Fruit fly (Drosophila melanogaster) whole organism, embryonic: Measurements from ENCODE around the gene Mgat4a.
A peak's percentile ranks its signal among the peaks of the same experiment; 100 is the strongest.

Source experiments
- ATbp ChIP-seq: fragments of 200-800 bp; sonication (Bioruptor generic); optimal IDR thresholded peaks from 2 replicates; lab custom pipeline; 2017; ENCODE audit warnings: missing biosample characterization, mild to moderate bottlenecking, missing genetic modification characterization, missing genetic modification reagents
- Antp ChIP-seq: fragments of 200-800 bp; sonication (Bioruptor generic); optimal IDR thresholded peaks from 3 replicates; lab custom pipeline; 2016; ENCODE audit warnings: missing biosample characterization, missing genetic modification characterization
- CG1024 ChIP-seq: fragments of 200-800 bp; sonication (Bioruptor generic); IDR thresholded peaks from 2 replicates; pipeline ENCODE4 v1.3.6; 2022; ENCODE audit warnings: missing biosample characterization, missing genetic modification characterization
- CG10274 ChIP-seq: fragments of 200-800 bp; sonication (Bioruptor generic); optimal IDR thresholded peaks from 3 replicates; lab custom pipeline; 2017; ENCODE audit warnings: missing biosample characterization, mild to moderate bottlenecking, missing genetic modification characterization
- CG10462 ChIP-seq: fragments of 200-800 bp; sonication (Bioruptor generic); optimal IDR thresholded peaks from 2 replicates; lab custom pipeline; 2016; ENCODE audit warnings: missing biosample characterization, missing genetic modification characterization
- CG10654 ChIP-seq: fragments of 200-800 bp; sonication (Bioruptor generic); optimal IDR thresholded peaks from 2 replicates; lab custom pipeline; 2016; ENCODE audit warnings: missing biosample characterization, missing genetic modification characterization
- CG11456 ChIP-seq: fragments of 200-800 bp; sonication (Bioruptor generic); IDR thresholded peaks from 3 replicates; pipeline ENCODE4 v1.3.6; 2022; ENCODE audit warnings: missing biosample characterization, missing genetic modification characterization
- CG12391 ChIP-seq: fragments of 200-800 bp; sonication (Bioruptor generic); optimal IDR thresholded peaks from 3 replicates; lab custom pipeline; 2018; ENCODE audit warnings: missing biosample characterization, mild to moderate bottlenecking, missing genetic modification characterization, moderate library complexity
- CG12769 ChIP-seq: fragments of 200-800 bp; sonication (Bioruptor generic); optimal IDR thresholded peaks from 2 replicates; lab custom pipeline; 2019; ENCODE audit warnings: missing biosample characterization, mild to moderate bottlenecking, missing genetic modification characterization, moderate library complexity
- CG14014 ChIP-seq: fragments of 200-800 bp; sonication (Bioruptor generic); IDR thresholded peaks from 2 replicates; pipeline ENCODE4 v1.3.6; 2022; ENCODE audit warnings: missing biosample characterization, missing genetic modification characterization
- CG2120 ChIP-seq: fragments of 200-800 bp; sonication (Bioruptor generic); optimal IDR thresholded peaks from 3 replicates; lab custom pipeline; 2016; ENCODE audit warnings: missing biosample characterization, missing genetic modification characterization
- CG2129 ChIP-seq: fragments of 200-800 bp; sonication (Bioruptor generic); IDR thresholded peaks from 2 replicates; pipeline ENCODE4 v1.3.6; 2022; ENCODE audit warnings: missing biosample characterization, missing genetic modification characterization; ENCODE audit not compliant: partially characterized antibody
- CG31441 ChIP-seq: fragments of 200-800 bp; sonication (Bioruptor generic); IDR thresholded peaks from 2 replicates; pipeline ENCODE4 v1.3.6; 2022; ENCODE audit warnings: missing biosample characterization, missing genetic modification characterization
- CG3407 ChIP-seq: fragments of 200-800 bp; sonication (Bioruptor generic); optimal IDR thresholded peaks from 2 replicates; lab custom pipeline; 2018; ENCODE audit warnings: missing biosample characterization, mild to moderate bottlenecking, missing genetic modification characterization
- CG4707 ChIP-seq: fragments of 200-800 bp; sonication (Bioruptor generic); optimal IDR thresholded peaks from 2 replicates; lab custom pipeline; 2018; ENCODE audit warnings: missing biosample characterization, mild to moderate bottlenecking, missing genetic modification characterization, moderate library complexity
- CG6272 ChIP-seq: fragments of 200-800 bp; sonication (Bioruptor generic); IDR thresholded peaks from 2 replicates; pipeline ENCODE4 v1.3.6; 2022; ENCODE audit warnings: missing biosample characterization, missing genetic modification characterization
- CG7745 ChIP-seq: fragments of 200-800 bp; sonication (Bioruptor generic); optimal IDR thresholded peaks from 2 replicates; lab custom pipeline; 2018; ENCODE audit warnings: missing biosample characterization, mild to moderate bottlenecking, missing genetic modification characterization, moderate library complexity
- CG7963 ChIP-seq: fragments of 200-800 bp; sonication (Bioruptor generic); IDR thresholded peaks from 3 replicates; pipeline ENCODE4 v1.3.6; 2022; ENCODE audit warnings: missing biosample characterization, missing genetic modification characterization; ENCODE audit not compliant: partially characterized antibody
- D19A ChIP-seq: fragments of 200-800 bp; optimal IDR thresholded peaks from 3 replicates; lab custom pipeline; 2019; ENCODE audit warnings: missing biosample characterization, mild to moderate bottlenecking, missing genetic modification characterization, moderate library complexity
- Deaf1 ChIP-seq: fragments of 200-800 bp; optimal IDR thresholded peaks from 3 replicates; lab custom pipeline; 2019; ENCODE audit warnings: missing biosample characterization, mild to moderate bottlenecking, missing genetic modification characterization, moderate library complexity
- Dref ChIP-seq: fragments of 200-800 bp; sonication (Bioruptor generic); IDR thresholded peaks from 2 replicates; pipeline ENCODE4 v1.3.6; 2022; ENCODE audit warnings: missing biosample characterization, missing genetic modification characterization
- Fer1 ChIP-seq: fragments of 200-800 bp; sonication (Bioruptor generic); optimal IDR thresholded peaks from 2 replicates; lab custom pipeline; 2017; ENCODE audit warnings: missing biosample characterization, mild to moderate bottlenecking, missing genetic modification characterization
- Fer3 ChIP-seq: fragments of 200-800 bp; sonication (Bioruptor generic); optimal IDR thresholded peaks from 2 replicates; lab custom pipeline; 2018; ENCODE audit warnings: missing biosample characterization, mild to moderate bottlenecking, missing genetic modification characterization, moderate library complexity
- Gsc ChIP-seq: fragments of 200-800 bp; sonication (Bioruptor generic); IDR thresholded peaks from 2 replicates; pipeline ENCODE4 v1.3.6; 2022; ENCODE audit warnings: missing biosample characterization, missing genetic modification characterization
- HmgZ ChIP-seq: fragments of 200-800 bp; sonication (Bioruptor generic); optimal IDR thresholded peaks from 2 replicates; lab custom pipeline; 2018; ENCODE audit warnings: missing biosample characterization, mild to moderate bottlenecking, missing genetic modification characterization
- Hr78 ChIP-seq, 2 experiments: fragments of 200-800 bp in 1 of 2; fragments of >200 bp in 1 of 2; sonication (Bioruptor generic) in 1 of 2; optimal IDR thresholded peaks; 2 replicates each; lab custom pipeline; 2017 to 2019; ENCODE audit warnings: missing biosample characterization in 2 of 2, missing genetic modification characterization in 2 of 2, mild to moderate bottlenecking in 1 of 2, moderate library complexity in 1 of 2
- Kr ChIP-seq: fragments of 200-800 bp; sonication (Bioruptor generic); optimal IDR thresholded peaks from 2 replicates; lab custom pipeline; 2017; ENCODE audit warnings: missing biosample characterization, mild to moderate bottlenecking, missing genetic modification characterization
- MESR4 ChIP-seq: fragments of 200-800 bp; sonication (Bioruptor generic); optimal IDR thresholded peaks from 2 replicates; lab custom pipeline; 2018; ENCODE audit warnings: missing biosample characterization, mild to moderate bottlenecking, missing genetic modification characterization, moderate library complexity
- Med ChIP-seq: fragments of 200-800 bp; sonication (Bioruptor generic); peaks from one replicate; lab custom pipeline; 2016; ENCODE audit warnings: missing biosample characterization, missing genetic modification characterization, mild to moderate bottlenecking, inconsistent platforms, moderate library complexity
- Mrtf ChIP-seq: fragments of 200-800 bp; sonication (Bioruptor generic); IDR thresholded peaks from 3 replicates; pipeline ENCODE4 v1.3.6; 2022; ENCODE audit warnings: missing biosample characterization, missing genetic modification characterization
- Myb ChIP-seq: fragments of 200-800 bp; sonication (Bioruptor generic); optimal IDR thresholded peaks from 2 replicates; lab custom pipeline; 2016; ENCODE audit warnings: missing biosample characterization, missing genetic modification characterization
- bsh ChIP-seq, 2 experiments: fragments of 200-800 bp; sonication (Bioruptor generic); optimal IDR thresholded peaks; 2 replicates each; lab custom pipeline; 2017 to 2018; ENCODE audit warnings: mild to moderate bottlenecking in 2 of 2, missing biosample characterization in 2 of 2, missing genetic modification characterization in 2 of 2, moderate library complexity in 1 of 2
- crc ChIP-seq: fragments of 200-800 bp; sonication (Bioruptor generic); optimal IDR thresholded peaks from 2 replicates; lab custom pipeline; 2016; ENCODE audit warnings: missing biosample characterization, missing genetic modification characterization
- danr ChIP-seq: fragments of 200-800 bp; sonication (Bioruptor generic); IDR thresholded peaks from 2 replicates; pipeline ENCODE4 v1.3.6; 2022; ENCODE audit warnings: missing biosample characterization, missing genetic modification characterization
- dysf ChIP-seq: fragments of 200-800 bp; sonication (Bioruptor generic); IDR thresholded peaks from 3 replicates; pipeline ENCODE4 v1.3.6; 2022; ENCODE audit warnings: missing biosample characterization, missing genetic modification characterization
- ems ChIP-seq: fragments of 200-800 bp; sonication (Bioruptor generic); optimal IDR thresholded peaks from 3 replicates; lab custom pipeline; 2016; ENCODE audit warnings: missing biosample characterization, missing genetic modification characterization
- eyg ChIP-seq: fragments of 200-800 bp; sonication (Bioruptor generic); optimal IDR thresholded peaks from 3 replicates; lab custom pipeline; 2016; ENCODE audit warnings: missing biosample characterization, missing genetic modification characterization
- fru ChIP-seq: fragments of >200 bp; optimal IDR thresholded peaks from 2 replicates; lab custom pipeline; 2017
- gcm2 ChIP-seq: fragments of 200-800 bp; sonication (Bioruptor generic); optimal IDR thresholded peaks from 2 replicates; lab custom pipeline; 2016; ENCODE audit warnings: missing biosample characterization, missing genetic modification characterization
- gem ChIP-seq: fragments of 200-800 bp; sonication (Bioruptor generic); optimal IDR thresholded peaks from 2 replicates; lab custom pipeline; 2019; ENCODE audit warnings: missing biosample characterization, mild to moderate bottlenecking, missing genetic modification characterization, moderate library complexity
- gro ChIP-seq: fragments of 200-800 bp; sonication (Bioruptor generic); optimal IDR thresholded peaks from 2 replicates; lab custom pipeline; 2016; ENCODE audit warnings: missing biosample characterization, missing genetic modification characterization
- nau ChIP-seq: fragments of 200-800 bp; sonication (Bioruptor generic); optimal IDR thresholded peaks from 3 replicates; lab custom pipeline; 2017; ENCODE audit warnings: missing biosample characterization, mild to moderate bottlenecking, missing genetic modification characterization, missing genetic modification reagents
- nmo ChIP-seq: fragments of 200-800 bp; sonication (Bioruptor generic); optimal IDR thresholded peaks from 2 replicates; lab custom pipeline; 2018; ENCODE audit warnings: missing biosample characterization, mild to moderate bottlenecking, missing genetic modification characterization, moderate library complexity
- nom ChIP-seq: fragments of 200-800 bp; sonication (Bioruptor generic); optimal IDR thresholded peaks from 2 replicates; lab custom pipeline; 2017; ENCODE audit warnings: missing biosample characterization, missing genetic modification characterization, mild to moderate bottlenecking, moderate library complexity, missing genetic modification reagents
- org-1 ChIP-seq: fragments of 200-800 bp; sonication (Bioruptor generic); optimal IDR thresholded peaks from 2 replicates; lab custom pipeline; 2017; ENCODE audit warnings: missing biosample characterization, missing genetic modification characterization
- prd ChIP-seq, 3 experiments: fragments of >200 bp in 2 of 3; fragments of 200-800 bp in 1 of 3; sonication (Bioruptor generic) in 1 of 3; optimal IDR thresholded peaks in 2 of 3; IDR thresholded peaks in 1 of 3; 2 replicates in 2 of 3; 3 replicates in 1 of 3; pipeline versions ENCODE4 v1.3.6 to Lab custom; 2017 to 2022; ENCODE audit warnings: missing biosample characterization in 1 of 3, missing genetic modification characterization in 1 of 3
- pum ChIP-seq: fragments of 200-800 bp; sonication (Bioruptor generic); optimal IDR thresholded peaks from 2 replicates; lab custom pipeline; 2016; ENCODE audit warnings: missing biosample characterization, missing genetic modification characterization
- scrt ChIP-seq: fragments of 200-800 bp; sonication (Bioruptor generic); optimal IDR thresholded peaks from 2 replicates; lab custom pipeline; 2018; ENCODE audit warnings: missing biosample characterization, mild to moderate bottlenecking, missing genetic modification characterization, moderate library complexity
- sisA ChIP-seq: fragments of 200-800 bp; sonication (Bioruptor generic); IDR thresholded peaks from 2 replicates; pipeline ENCODE4 v1.3.6; 2022; ENCODE audit warnings: missing biosample characterization, missing genetic modification characterization
- slou ChIP-seq: fragments of 200-800 bp; sonication (Bioruptor generic); optimal IDR thresholded peaks from 3 replicates; lab custom pipeline; 2016; ENCODE audit warnings: missing biosample characterization, missing genetic modification characterization

Gene Mgat4a

dm6 chr3L:14784949-14785408, 23.2 kb downstream of the Mgat4a start (continued):
- peak; percentile 64 for TF ChIP-seq CG6272 (GFP tag; lab: Robert Waterston, UW)
- no peak for TF ChIP-seq nom (GFP tag; lab: Kevin White, UChicago)
- peak; percentile 82 for TF ChIP-seq Kr (GFP tag; lab: Kevin White, UChicago)
- TF ChIP-seq CG7963 (GFP tag; lab: Robert Waterston, UW) = no peak
- peak; percentile 91 for TF ChIP-seq CG14014 (GFP tag; lab: Robert Waterston, UW)
- peak; percentile 86; the same call in 2 of the 3 replicates for TF ChIP-seq Mrtf (GFP tag; lab: Robert Waterston, UW)
- TF ChIP-seq danr (GFP tag; lab: Robert Waterston, UW) = peak; percentile 85
- TF ChIP-seq dysf (GFP tag; lab: Robert Waterston, UW) = peak; percentile 96
- peak; percentile 93 for TF ChIP-seq ems (GFP tag; lab: Kevin White, UChicago)
- TF ChIP-seq nau (GFP tag; lab: Kevin White, UChicago) = peak; percentile 98
- peak; percentile 86 for TF ChIP-seq CG12769
- no peak for TF ChIP-seq fru (lab: Kevin White, UChicago)
- peak; percentile 96 for TF ChIP-seq CG10462 (GFP tag; lab: Kevin White, UChicago)
- peak; percentile 92 for TF ChIP-seq ATbp (GFP tag; lab: Kevin White, UChicago)
- TF ChIP-seq CG11456 (GFP tag; lab: Robert Waterston, UW) = peak; percentile 86; the same call in 2 of the 3 replicates
- peak; percentile 99 for TF ChIP-seq nmo
- peak; percentile 95 for TF ChIP-seq D19A (tag; lab: Kevin White, UChicago)
- TF ChIP-seq gcm2 (GFP tag; lab: Kevin White, UChicago) = peak; percentile 87
- peak; percentile 93 for TF ChIP-seq CG10654
- TF ChIP-seq CG7745 = peak; percentile 16
- peak; percentile 39 for TF ChIP-seq MESR4
- TF ChIP-seq CG4707 = peak; percentile 90
- peak; percentile 91 for TF ChIP-seq CG3407 (GFP tag; lab: Kevin White, UChicago)
- TF ChIP-seq Deaf1 (tag; lab: Kevin White, UChicago) = peak; percentile 83
- peak; percentile 93 for TF ChIP-seq gro (GFP tag; lab: Kevin White, UChicago)
- peak; percentile 96 for TF ChIP-seq CG2120 (GFP tag; lab: Kevin White, UChicago)
- peak; percentile 90 for TF ChIP-seq Antp
- peak; percentile 98 for TF ChIP-seq CG12391 (tag; lab: Kevin White, UChicago)
- TF ChIP-seq Hr78 (GFP tag; optimal IDR thresholded peaks at IDR 0.05; lab: Kevin White, UChicago) = peak in 1 of 2 experiments; percentile 93
- peak; percentile 93 for TF ChIP-seq scrt
- TF ChIP-seq CG10274 = peak; percentile 92
- peak; percentile 87 for TF ChIP-seq slou
- peak; percentile 99 for TF ChIP-seq CG31441 (GFP tag; lab: Robert Waterston, UW)
- no peak; the same call in 1 of the 2 replicates for TF ChIP-seq Gsc
- peak; percentile 86 for TF ChIP-seq sisA (GFP tag; lab: Robert Waterston, UW)
- TF ChIP-seq Dref (GFP tag; lab: Robert Waterston, UW) = no peak
- peak; percentile 98 for TF ChIP-seq gem (tag; lab: Kevin White, UChicago)
- peak; percentile 97 for TF ChIP-seq org-1 (GFP tag; lab: Kevin White, UChicago)
- peak; percentile 97 for TF ChIP-seq Fer1
- TF ChIP-seq bsh (GFP tag; optimal IDR thresholded peaks at IDR 0.05; lab: Kevin White, UChicago) = peak; percentile 59 to 96
- TF ChIP-seq crc = peak; percentile 90
- no peak for TF ChIP-seq prd (optimal IDR thresholded peaks at IDR 0.05; lab: Kevin White, UChicago)
- TF ChIP-seq prd (GFP tag; IDR thresholded peaks at IDR 0.05; lab: Robert Waterston, UW) = peak; percentile 94
- peak; percentile 89 for TF ChIP-seq eyg
- peak; percentile 92 for TF ChIP-seq pum
- TF ChIP-seq HmgZ (tag; lab: Kevin White, UChicago) = peak; percentile 96
- TF ChIP-seq Myb (GFP tag; lab: Kevin White, UChicago) = peak; percentile 79
- TF ChIP-seq Fer3 (tag; lab: Kevin White, UChicago) = peak; percentile 94
- peak; percentile 99 for TF ChIP-seq Med (GFP tag; lab: Kevin White, UChicago)
- peak; percentile 56 for TF ChIP-seq CG1024 (GFP tag; lab: Robert Waterston, UW)
- TF ChIP-seq CG2129 (GFP tag; lab: Robert Waterston, UW) = no peak
